Worm (Caenorhabditis elegans): Measurements from ENCODE around the gene nhr-190.

DNA sequence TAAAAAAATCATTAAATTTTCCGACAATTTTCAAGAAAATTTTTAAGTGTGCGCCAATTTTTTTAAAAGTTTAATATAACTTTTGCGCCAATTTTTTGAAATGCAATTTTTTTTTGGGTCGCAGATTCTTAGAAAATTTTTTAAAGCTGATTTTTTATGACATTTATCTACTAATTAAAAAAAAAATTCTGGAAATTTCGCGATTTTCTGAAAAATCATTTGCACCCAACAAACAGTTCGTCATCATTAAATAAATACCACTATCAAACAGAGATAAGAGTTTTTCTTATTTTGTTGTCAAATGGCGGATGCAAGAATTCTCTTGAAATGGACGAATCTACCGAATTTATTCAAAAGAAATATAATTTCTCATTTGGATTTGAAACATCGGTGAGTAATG, 27.4 kb downstream of the nhr-190 start, which contains the start of gene F48G7.13:
- TF ChIP-seq nhr-11 (tag; optimal IDR thresholded peaks at IDR 0.05) = no peak
- no peak for TF ChIP-seq mbf-1 (tag; optimal IDR thresholded peaks at IDR 0.05)
- TF ChIP-seq zag-1 (tag; optimal IDR thresholded peaks at IDR 0.05) = no peak
- TF ChIP-seq nhr-77 (tag; optimal IDR thresholded peaks at IDR 0.05) = no peak
